Fruit fly (Drosophila melanogaster) whole organism, adult: ENCODE data around the gene Tmtc1.

Experiments
- CG11617 ChIP-seq: fragments of 200-800 bp; sonication (Bioruptor generic); optimal IDR thresholded peaks from 2 replicates; lab custom pipeline; 2017; ENCODE audit warnings: mild to moderate bottlenecking, missing biosample characterization, missing genetic modification reagents, missing genetic modification characterization
- CG12768 ChIP-seq: fragments of 200-800 bp; sonication (Bioruptor generic); optimal IDR thresholded peaks from 2 replicates; lab custom pipeline; 2017; ENCODE audit warnings: missing biosample characterization, missing genetic modification characterization, mild to moderate bottlenecking, moderate library complexity, missing genetic modification reagents
- CG14711 ChIP-seq: fragments of 200-800 bp; sonication (Bioruptor generic); optimal IDR thresholded peaks from 2 replicates; lab custom pipeline; 2018; ENCODE audit warnings: missing biosample characterization, mild to moderate bottlenecking, missing genetic modification characterization, moderate library complexity
- CG1620 ChIP-seq: fragments of 200-800 bp; sonication (Bioruptor generic); optimal IDR thresholded peaks from 2 replicates; lab custom pipeline; 2016; ENCODE audit warnings: missing biosample characterization, missing genetic modification characterization
- CG33017 ChIP-seq: fragments of 200-800 bp; sonication (Bioruptor generic); optimal IDR thresholded peaks from 2 replicates; lab custom pipeline; 2018; ENCODE audit warnings: missing biosample characterization, mild to moderate bottlenecking, missing genetic modification characterization, moderate library complexity
- CG5204 ChIP-seq: fragments of 200-800 bp; sonication (Bioruptor generic); optimal IDR thresholded peaks from 2 replicates; lab custom pipeline; 2016; ENCODE audit warnings: missing biosample characterization, missing genetic modification characterization
- CG7045 ChIP-seq: fragments of 200-800 bp; sonication (Bioruptor generic); optimal IDR thresholded peaks from 2 replicates; lab custom pipeline; 2017; ENCODE audit warnings: missing biosample characterization, mild to moderate bottlenecking, missing genetic modification characterization
- CG7101 ChIP-seq: fragments of 200-800 bp; sonication (Bioruptor generic); optimal IDR thresholded peaks from 2 replicates; lab custom pipeline; 2018; ENCODE audit warnings: missing biosample characterization, mild to moderate bottlenecking, missing genetic modification characterization, moderate library complexity
- Clk ChIP-seq: fragments of 200-800 bp; sonication (Bioruptor generic); optimal IDR thresholded peaks from 2 replicates; lab custom pipeline; 2017; ENCODE audit warnings: missing biosample characterization, missing genetic modification characterization
- Crg-1 ChIP-seq: fragments of 200-800 bp; sonication (Bioruptor generic); optimal IDR thresholded peaks from 2 replicates; lab custom pipeline; 2016; ENCODE audit warnings: missing biosample characterization, missing genetic modification characterization
- Hr96 ChIP-seq: fragments of 200-800 bp; sonication (Bioruptor generic); optimal IDR thresholded peaks from 2 replicates; lab custom pipeline; 2016; ENCODE audit warnings: missing biosample characterization, missing genetic modification characterization
- Mnt ChIP-seq: fragments of 200-800 bp; sonication (Bioruptor generic); optimal IDR thresholded peaks from 2 replicates; lab custom pipeline; 2016; ENCODE audit warnings: missing biosample characterization, mild to moderate bottlenecking, missing genetic modification characterization
- bab1 ChIP-seq: fragments of 200-800 bp; sonication (Bioruptor generic); optimal IDR thresholded peaks from 3 replicates; lab custom pipeline; 2019; ENCODE audit warnings: missing biosample characterization, mild to moderate bottlenecking, missing genetic modification characterization, moderate library complexity
- cic ChIP-seq: fragments of 200-800 bp; sonication (Bioruptor generic); optimal IDR thresholded peaks from 2 replicates; lab custom pipeline; 2017; ENCODE audit warnings: missing biosample characterization, mild to moderate bottlenecking, missing genetic modification characterization, moderate library complexity
- cnc ChIP-seq, 2 experiments: fragments of >200 bp; optimal IDR thresholded peaks; 2 replicates each; lab custom pipeline; 2017
- kay ChIP-seq: fragments of 200-800 bp; sonication (Bioruptor generic); peaks from one replicate; lab custom pipeline; 2016; ENCODE audit warnings: missing biosample characterization, missing genetic modification characterization, borderline replicate concordance
- ovo ChIP-seq: fragments of 200-800 bp; sonication (Bioruptor generic); optimal IDR thresholded peaks from 2 replicates; lab custom pipeline; 2016; ENCODE audit warnings: missing biosample characterization, missing genetic modification characterization
- pad ChIP-seq: fragments of 200-800 bp; sonication (Bioruptor generic); optimal IDR thresholded peaks from 3 replicates; lab custom pipeline; 2017; ENCODE audit warnings: missing biosample characterization, missing genetic modification characterization, mild to moderate bottlenecking, moderate library complexity, missing genetic modification reagents
- tj ChIP-seq: fragments of 200-800 bp; sonication (Bioruptor generic); optimal IDR thresholded peaks from 3 replicates; lab custom pipeline; 2017; ENCODE audit warnings: missing biosample characterization, mild to moderate bottlenecking, missing genetic modification characterization, moderate library complexity
- toe ChIP-seq: fragments of 200-800 bp; sonication (Bioruptor generic); optimal IDR thresholded peaks from 2 replicates; lab custom pipeline; 2016; ENCODE audit warnings: missing biosample characterization, missing genetic modification characterization

Tmtc1 gene

dm6 chr2L:2652746-2653145 lies 24.8 kb upstream of the Tmtc1 start, which contains the start of gene Prosbeta4R1:
Gene Prosbeta4R1, plus strand, starts transcription at chr2L:2653046.
- TF ChIP-seq Clk (GFP tag; lab: Kevin White, UChicago), result no peak

- TF ChIP-seq Crg-1 (GFP tag; lab: Kevin White, UChicago), result no peak
- no peak for TF ChIP-seq CG14711 (tag; lab: Kevin White, UChicago)
- TF ChIP-seq pad (GFP tag; lab: Kevin White, UChicago), result no peak
- no peak for TF ChIP-seq tj (GFP tag; lab: Kevin White, UChicago)
- TF ChIP-seq cic (GFP tag; lab: Kevin White, UChicago), result no peak
- no peak for TF ChIP-seq CG1620
- TF ChIP-seq Hr96, result no peak
These were observed 23.8 kb upstream of the Tmtc1 start, which contains the start of gene Or23a for dm6 chr2L:2653749-2654148. Gene Or23a, plus strand, starts transcription at chr2L:2654049.

DNA sequence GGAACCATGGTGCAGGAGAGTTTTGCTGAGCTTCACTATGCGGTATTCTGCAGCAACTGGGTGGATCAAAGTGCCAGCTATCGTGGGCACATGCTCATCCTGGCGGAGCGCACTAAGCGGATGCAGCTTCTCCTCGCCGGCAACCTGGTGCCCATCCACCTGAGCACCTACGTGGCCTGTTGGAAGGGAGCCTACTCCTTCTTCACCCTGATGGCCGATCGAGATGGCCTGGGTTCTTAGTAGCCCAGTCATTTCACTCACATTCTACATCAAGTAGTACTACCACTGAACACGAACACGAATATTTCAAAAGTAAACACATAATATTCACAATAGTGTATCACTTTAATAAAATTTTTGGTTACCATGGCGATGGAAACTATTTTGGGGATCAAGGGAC lies 22.4 kb upstream of the Tmtc1 start, which contains the start of gene Prosbeta4R2:
TSS of gene Prosbeta4R2 (plus strand) at position 301 of the 400 bp plus-strand sequence.
- TF ChIP-seq Crg-1 (GFP tag; lab: Kevin White, UChicago), result no peak
- no peak for TF ChIP-seq CG1620
- no peak for TF ChIP-seq Hr96
- no peak for TF ChIP-seq pad (GFP tag; lab: Kevin White, UChicago)
- TF ChIP-seq bab1 (GFP tag; lab: Kevin White, UChicago), result no peak
- no peak for TF ChIP-seq CG7045 (GFP tag; lab: Kevin White, UChicago)
- TF ChIP-seq CG11617 (GFP tag; lab: Kevin White, UChicago), result no peak
- no peak for TF ChIP-seq CG33017 (tag; lab: Kevin White, UChicago)
- no peak for TF ChIP-seq tj (GFP tag; lab: Kevin White, UChicago)
- TF ChIP-seq Mnt (GFP tag; lab: Kevin White, UChicago), result no peak
- no peak for TF ChIP-seq ovo (GFP tag; lab: Kevin White, UChicago)
- TF ChIP-seq cic (GFP tag; lab: Kevin White, UChicago), result no peak
- TF ChIP-seq CG14711 (tag; lab: Kevin White, UChicago), result no peak
- TF ChIP-seq Clk (GFP tag; lab: Kevin White, UChicago), result no peak
- TF ChIP-seq CG12768, result no peak

- TF ChIP-seq ovo (GFP tag; lab: Kevin White, UChicago) (no peak), Mnt (GFP tag; lab: Kevin White, UChicago) (no peak), bab1 (GFP tag; lab: Kevin White, UChicago) (no peak), CG14711 (tag; lab: Kevin White, UChicago) (no peak), Hr96 (no peak), CG12768 (no peak), CG33017 (tag; lab: Kevin White, UChicago) (no peak)
These were observed 12.8 kb upstream of the Tmtc1 start, which contains the start of gene Trf4 for dm6 chr2L:2664762-2665161. Gene Trf4, plus strand, starts transcription at chr2L:2665062.

dm6 chr2L:2669523-2669922 lies 8.0 kb upstream of the Tmtc1 start, which contains the start of gene Gr23a:
Gene Gr23a, plus strand, starts transcription at chr2L:2669823.
- TF ChIP-seq tj (GFP tag; lab: Kevin White, UChicago), result no peak
- no peak for TF ChIP-seq Hr96
- TF ChIP-seq CG5204, result no peak
- no peak for TF ChIP-seq cnc (optimal IDR thresholded peaks at IDR 0.05; lab: Kevin White, UChicago)
- no peak for TF ChIP-seq CG7045 (GFP tag; lab: Kevin White, UChicago)
- no peak for TF ChIP-seq ovo (GFP tag; lab: Kevin White, UChicago)
- TF ChIP-seq Clk (GFP tag; lab: Kevin White, UChicago), result no peak
- no peak for TF ChIP-seq CG14711 (tag; lab: Kevin White, UChicago)
- no peak for TF ChIP-seq kay (GFP tag; lab: Kevin White, UChicago)
- TF ChIP-seq cic (GFP tag; lab: Kevin White, UChicago), result no peak
- no peak for TF ChIP-seq pad (GFP tag; lab: Kevin White, UChicago)
- no peak for TF ChIP-seq CG12768

dm6 chr2L:2696337-2696736 lies 18.8 kb downstream of the Tmtc1 start, which contains the start of gene Trf5:
Gene Trf5, minus strand, starts transcription at chr2L:2696437.
- TF ChIP-seq kay (GFP tag; lab: Kevin White, UChicago), result no peak
- TF ChIP-seq pad (GFP tag; lab: Kevin White, UChicago), result no peak
- TF ChIP-seq CG7101, result no peak
- no peak for TF ChIP-seq cic (GFP tag; lab: Kevin White, UChicago)
- no peak for TF ChIP-seq Hr96
- no peak for TF ChIP-seq bab1 (GFP tag; lab: Kevin White, UChicago)
- TF ChIP-seq ovo (GFP tag; lab: Kevin White, UChicago), result no peak
- TF ChIP-seq CG14711 (tag; lab: Kevin White, UChicago), result no peak
- no peak for TF ChIP-seq CG5204
- no peak for TF ChIP-seq CG12768
- no peak for TF ChIP-seq CG33017 (tag; lab: Kevin White, UChicago)
- TF ChIP-seq CG7045 (GFP tag; lab: Kevin White, UChicago), result no peak
- no peak for TF ChIP-seq toe (GFP tag; lab: Kevin White, UChicago)
- TF ChIP-seq CG1620, result no peak
- no peak for TF ChIP-seq cnc (optimal IDR thresholded peaks at IDR 0.05; lab: Kevin White, UChicago)
- no peak for TF ChIP-seq Mnt (GFP tag; lab: Kevin White, UChicago)
- no peak for TF ChIP-seq Clk (GFP tag; lab: Kevin White, UChicago)
- no peak for TF ChIP-seq Crg-1 (GFP tag; lab: Kevin White, UChicago)
- TF ChIP-seq tj (GFP tag; lab: Kevin White, UChicago), result no peak
- no peak for TF ChIP-seq CG11617 (GFP tag; lab: Kevin White, UChicago)

- TF ChIP-seq cic (GFP tag; lab: Kevin White, UChicago) (no peak), bab1 (GFP tag; lab: Kevin White, UChicago) (no peak), CG1620 (no peak), CG7045 (GFP tag; lab: Kevin White, UChicago) (no peak), ovo (GFP tag; lab: Kevin White, UChicago) (no peak), Crg-1 (GFP tag; lab: Kevin White, UChicago) (no peak), CG33017 (tag; lab: Kevin White, UChicago) (no peak), pad (GFP tag; lab: Kevin White, UChicago) (no peak), CG7101 (no peak), cnc (optimal IDR thresholded peaks at IDR 0.05; lab: Kevin White, UChicago) (no peak), toe (GFP tag; lab: Kevin White, UChicago) (no peak), CG11617 (GFP tag; lab: Kevin White, UChicago) (no peak), Mnt (GFP tag; lab: Kevin White, UChicago) (no peak), kay (GFP tag; lab: Kevin White, UChicago) (no peak), Hr96 (no peak), tj (GFP tag; lab: Kevin White, UChicago) (no peak), CG5204 (no peak)
These were observed 42.8 kb downstream of the Tmtc1 start for dm6 chr2L:2720368-2720767.
